Worm (Caenorhabditis elegans) whole organism, mixed stage, embryonic: ENCODE results near the gene gst-17.

Experiments used
- M03D4.4 ChIP-seq: sonication (generic microtip); optimal IDR thresholded peaks from 2 replicates; lab custom pipeline; 2017; ENCODE audit warnings: mild to moderate bottlenecking, missing genetic modification characterization, missing compliant biosample characterization
- bed-3 ChIP-seq: fragments of 200-800 bp; sonication (Bioruptor generic); optimal IDR thresholded peaks from 3 replicates; lab custom pipeline; 2018; ENCODE audit warnings: mild to moderate bottlenecking, missing genetic modification characterization, moderate library complexity, missing compliant biosample characterization
- blmp-1 ChIP-seq: fragments of 150-350 bp; optimal IDR thresholded peaks from 2 replicates; lab custom pipeline; 2014; ENCODE audit warnings: missing biosample characterization, missing genetic modification characterization
- ceh-39 ChIP-seq: fragments of 150-350 bp; optimal IDR thresholded peaks from 2 replicates; lab custom pipeline; 2014; ENCODE audit warnings: missing biosample characterization, missing genetic modification characterization
- ceh-43 ChIP-seq: fragments of 200-800 bp; sonication (Bioruptor generic); optimal IDR thresholded peaks from 2 replicates; lab custom pipeline; 2018; ENCODE audit warnings: mild to moderate bottlenecking, missing genetic modification characterization, moderate library complexity, missing compliant biosample characterization
- ceh-83 ChIP-seq: fragments of 200-800 bp; sonication (Bioruptor generic); optimal IDR thresholded peaks from 2 replicates; lab custom pipeline; 2018; ENCODE audit warnings: mild to moderate bottlenecking, missing genetic modification characterization, missing compliant biosample characterization
- ces-1 ChIP-seq: fragments of 150-350 bp; optimal IDR thresholded peaks from 2 replicates; lab custom pipeline; 2014; ENCODE audit warnings: missing biosample characterization, missing genetic modification reagents, missing genetic modification characterization
- cnd-1 ChIP-seq: fragments of 200-800 bp; sonication (Bioruptor generic); optimal IDR thresholded peaks from 2 replicates; lab custom pipeline; 2018; ENCODE audit warnings: mild to moderate bottlenecking, missing genetic modification characterization, missing compliant biosample characterization
- drap-1 ChIP-seq: fragments of 200-800 bp; sonication (Bioruptor generic); optimal IDR thresholded peaks from 3 replicates; lab custom pipeline; 2018; ENCODE audit warnings: mild to moderate bottlenecking, missing genetic modification characterization, missing compliant biosample characterization
- elt-1 ChIP-seq: sonication (generic microtip); optimal IDR thresholded peaks from 2 replicates; lab custom pipeline; 2017; ENCODE audit warnings: missing genetic modification characterization, mild to moderate bottlenecking, missing compliant biosample characterization, antibody characterized with exemption, moderate library complexity, borderline replicate concordance; ENCODE audit not compliant: insufficient read depth
- elt-3 ChIP-seq: fragments of 150-350 bp; optimal IDR thresholded peaks from 2 replicates; lab custom pipeline; 2014; ENCODE audit warnings: missing biosample characterization, missing genetic modification characterization
- flh-1 ChIP-seq: fragments of 200-800 bp; sonication (Bioruptor generic); optimal IDR thresholded peaks from 2 replicates; lab custom pipeline; 2018; ENCODE audit warnings: mild to moderate bottlenecking, missing genetic modification characterization, moderate library complexity, missing compliant biosample characterization
- ham-2 ChIP-seq: fragments of 200-800 bp; sonication (Bioruptor generic); optimal IDR thresholded peaks from 2 replicates; lab custom pipeline; 2018; ENCODE audit warnings: mild to moderate bottlenecking, missing genetic modification characterization, missing compliant biosample characterization
- hlh-1 ChIP-seq: fragments of 150-350 bp; optimal IDR thresholded peaks from 2 replicates; lab custom pipeline; 2014; ENCODE audit warnings: missing biosample characterization, missing genetic modification reagents, missing genetic modification characterization
- lin-13 ChIP-seq: fragments of 150-350 bp; optimal IDR thresholded peaks from 2 replicates; lab custom pipeline; 2014; ENCODE audit warnings: missing biosample characterization, missing genetic modification characterization
- lin-32 ChIP-seq: fragments of 200-800 bp; sonication (Bioruptor generic); optimal IDR thresholded peaks from 2 replicates; lab custom pipeline; 2018; ENCODE audit warnings: mild to moderate bottlenecking, missing genetic modification characterization, missing compliant biosample characterization
- mab-5 ChIP-seq: fragments of 150-350 bp; optimal IDR thresholded peaks from 2 replicates; lab custom pipeline; 2014; ENCODE audit warnings: missing biosample characterization, missing genetic modification characterization
- mep-1 ChIP-seq: fragments of 150-350 bp; optimal IDR thresholded peaks from 2 replicates; lab custom pipeline; 2017; ENCODE audit warnings: missing biosample characterization, missing genetic modification reagents, missing genetic modification characterization, inconsistent platforms
- mls-2 ChIP-seq: sonication (generic microtip); optimal IDR thresholded peaks from 2 replicates; lab custom pipeline; 2016; ENCODE audit warnings: mild to moderate bottlenecking, missing genetic modification characterization, moderate library complexity, missing compliant biosample characterization
- nhr-12 ChIP-seq: fragments of 150-350 bp; optimal IDR thresholded peaks from 2 replicates; lab custom pipeline; 2014; ENCODE audit warnings: missing biosample characterization, missing genetic modification characterization
- nhr-2 ChIP-seq: fragments of 150-350 bp; optimal IDR thresholded peaks from 2 replicates; lab custom pipeline; 2014; ENCODE audit warnings: missing biosample characterization, missing genetic modification characterization
- nhr-237 ChIP-seq: fragments of 150-350 bp; optimal IDR thresholded peaks from 2 replicates; lab custom pipeline; 2014; ENCODE audit warnings: missing biosample characterization, missing genetic modification characterization
- nhr-28 ChIP-seq: fragments of 150-350 bp; optimal IDR thresholded peaks from 2 replicates; lab custom pipeline; 2014; ENCODE audit warnings: missing biosample characterization, missing genetic modification characterization
- nhr-76 ChIP-seq: sonication (generic microtip); optimal IDR thresholded peaks from 2 replicates; lab custom pipeline; 2017; ENCODE audit warnings: missing biosample characterization, missing genetic modification characterization
- pha-4 ChIP-seq: fragments of 150-350 bp; optimal IDR thresholded peaks from 2 replicates; lab custom pipeline; 2018; ENCODE audit warnings: missing biosample characterization, missing genetic modification reagents, missing genetic modification characterization
- sem-2 ChIP-seq: fragments of 200-800 bp; sonication (Bioruptor generic); optimal IDR thresholded peaks from 2 replicates; lab custom pipeline; 2018; ENCODE audit warnings: mild to moderate bottlenecking, missing genetic modification characterization, missing compliant biosample characterization
- snpc-4 ChIP-seq: fragments of 150-350 bp; optimal IDR thresholded peaks from 2 replicates; lab custom pipeline; 2014; ENCODE audit warnings: missing biosample characterization, missing genetic modification characterization
- sptf-1 ChIP-seq: sonication (generic microtip); optimal IDR thresholded peaks from 2 replicates; lab custom pipeline; 2017; ENCODE audit warnings: mild to moderate bottlenecking, missing genetic modification characterization, moderate library complexity, missing compliant biosample characterization
- tbx-8 ChIP-seq: fragments of 200-800 bp; sonication (Bioruptor generic); optimal IDR thresholded peaks from 2 replicates; lab custom pipeline; 2018; ENCODE audit warnings: mild to moderate bottlenecking, missing genetic modification characterization, moderate library complexity, missing compliant biosample characterization
- unc-39 ChIP-seq: fragments of 150-350 bp; optimal IDR thresholded peaks from 2 replicates; lab custom pipeline; 2014; ENCODE audit warnings: missing biosample characterization, missing genetic modification characterization
- ztf-11 ChIP-seq: fragments of 150-350 bp; optimal IDR thresholded peaks from 2 replicates; lab custom pipeline; 2014; ENCODE audit warnings: missing biosample characterization, missing genetic modification characterization

Gene gst-17

DNA sequence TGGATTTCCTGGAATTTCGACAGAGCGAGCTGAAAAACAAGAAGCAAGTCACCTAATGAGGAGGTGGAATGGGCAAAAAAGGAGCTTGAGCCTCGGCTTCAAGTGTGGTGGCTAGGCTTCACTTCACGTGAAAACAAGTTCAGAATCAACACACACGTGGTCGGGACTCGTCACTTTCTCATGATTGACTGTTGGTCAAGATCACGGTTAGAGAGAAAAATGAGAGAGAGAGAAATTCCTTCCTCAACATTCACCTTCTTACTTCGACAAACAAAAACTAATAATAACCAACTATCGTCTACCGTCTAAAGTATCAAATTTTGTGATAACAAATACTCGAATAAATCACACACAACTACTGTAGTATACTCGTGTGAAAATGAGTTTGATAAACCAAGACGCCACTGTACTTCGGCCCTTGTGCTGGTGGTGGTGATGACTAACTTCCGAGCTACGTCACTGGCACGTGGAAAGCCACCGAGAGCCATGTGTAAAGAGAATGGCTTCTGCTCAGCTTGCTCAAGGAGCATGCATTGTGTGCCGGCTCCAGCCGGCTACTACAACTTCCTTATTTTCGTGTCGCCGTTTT is 43.1 kb upstream of the gst-17 start:
- no peak for TF ChIP-seq nhr-12 (tag; lab: Kevin White, UChicago)

DNA sequence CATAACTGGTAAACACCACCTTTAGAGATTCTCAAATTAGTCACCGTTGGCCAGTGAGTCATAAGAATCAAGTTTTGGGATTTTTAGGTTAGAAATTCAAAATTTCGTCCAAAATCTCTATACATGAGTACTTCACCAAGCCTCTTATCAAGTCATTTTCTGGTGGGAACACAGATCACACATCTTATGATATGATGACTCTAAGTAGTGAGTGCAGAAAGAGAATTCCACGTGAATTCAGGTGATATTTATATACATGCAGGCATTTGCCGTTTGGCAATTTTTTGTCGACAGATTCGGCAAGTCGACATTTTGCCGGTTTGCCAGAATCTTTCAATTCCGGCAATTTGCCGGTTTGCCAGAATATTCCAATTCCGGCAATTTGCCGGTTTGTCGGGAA is 41.5 kb upstream of the gst-17 start:
- no peak for TF ChIP-seq elt-1
- TF ChIP-seq nhr-28 (tag; lab: Kevin White, UChicago): no peak
- TF ChIP-seq bed-3 (GFP tag; lab: Kevin White, UChicago): no peak
- no peak for TF ChIP-seq ceh-83
- no peak for TF ChIP-seq nhr-2 (tag; lab: Kevin White, UChicago)
- TF ChIP-seq snpc-4 (tag; lab: Kevin White, UChicago): no peak
- no peak for TF ChIP-seq drap-1 (GFP tag; lab: Kevin White, UChicago)
- TF ChIP-seq mep-1: no peak
- TF ChIP-seq sptf-1 (tag; lab: Kevin White, UChicago): no peak
- TF ChIP-seq flh-1 (GFP tag; lab: Kevin White, UChicago): no peak

DNA sequence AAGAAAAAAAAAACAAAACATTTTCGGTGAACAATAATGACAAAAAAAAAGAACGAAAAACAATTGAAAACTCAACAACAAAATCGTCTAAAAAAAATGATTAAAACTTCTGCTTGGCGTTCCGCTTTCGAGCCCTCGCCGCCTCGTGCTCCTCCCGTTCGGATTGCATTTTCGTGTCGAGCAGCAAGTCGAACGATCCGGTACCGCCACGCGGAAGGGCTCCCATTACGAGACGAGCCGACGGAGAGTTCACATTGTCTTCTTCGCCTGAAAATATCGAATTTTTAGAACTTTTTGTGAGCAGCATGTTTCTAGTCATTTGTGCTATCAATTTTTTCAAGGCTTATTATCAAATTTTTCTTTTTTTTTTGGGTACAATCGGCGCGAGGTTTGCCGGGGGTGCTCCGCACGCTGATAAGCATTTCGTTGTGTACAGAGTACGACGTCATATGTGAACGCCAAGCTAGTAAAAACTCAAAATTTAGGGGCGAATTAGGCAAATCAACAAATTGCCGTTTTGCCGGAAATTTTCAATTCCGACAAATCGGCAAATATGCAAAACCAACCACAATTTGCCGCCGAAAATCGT is 40.2 kb upstream of the gst-17 start:
- no peak for TF ChIP-seq lin-32 (GFP tag; lab: Kevin White, UChicago)
- no peak for TF ChIP-seq mab-5 (tag; lab: Kevin White, UChicago)

DNA sequence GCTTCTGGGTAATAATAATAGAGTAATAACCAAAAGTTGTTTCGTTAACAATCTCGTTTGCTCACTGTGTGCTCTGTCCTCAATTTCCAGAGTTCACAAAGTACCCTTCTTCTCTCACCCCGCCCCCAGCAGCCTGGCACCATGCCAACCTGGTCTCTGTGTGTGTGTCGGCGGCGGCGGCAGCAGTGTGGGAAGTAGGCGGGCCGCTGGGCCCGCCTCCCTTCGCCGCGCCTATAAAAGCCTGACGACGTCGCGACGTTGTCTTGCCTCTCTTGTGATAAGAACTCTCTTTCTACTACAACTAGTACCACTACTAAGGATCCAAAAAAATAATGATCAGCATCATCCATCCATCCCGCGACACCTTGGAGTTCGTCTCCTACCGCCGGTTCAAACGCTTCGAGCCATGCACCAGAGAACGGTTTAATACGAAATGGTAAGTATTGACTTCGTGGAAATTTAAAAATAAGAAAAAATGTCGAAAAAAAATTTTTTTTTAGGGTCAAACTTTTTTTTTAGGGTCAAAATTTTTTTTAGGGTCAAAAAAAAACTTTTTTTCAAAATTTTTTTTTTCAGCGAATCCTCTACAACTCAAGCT is 38.4 kb upstream of the gst-17 start, which contains the start of gene C31C9.7:
C31C9.7 (plus strand) TSS at position 261 of the 598 bp plus-strand sequence.
- TF ChIP-seq ces-1 (GFP tag; lab: Kevin White, UChicago) (no peak), ham-2 (GFP tag; lab: Kevin White, UChicago) (no peak), drap-1 (GFP tag; lab: Kevin White, UChicago) (no peak), M03D4.4 (tag; lab: Kevin White, UChicago) (no peak), sem-2 (GFP tag; lab: Kevin White, UChicago) (no peak), cnd-1 (tag; lab: Kevin White, UChicago) (no peak), blmp-1 (no peak), unc-39 (tag; lab: Kevin White, UChicago) (no peak), pha-4 (tag; lab: Kevin White, UChicago) (no peak), ztf-11 (tag; lab: Kevin White, UChicago) (no peak), flh-1 (GFP tag; lab: Kevin White, UChicago) (no peak), nhr-2 (tag; lab: Kevin White, UChicago) (no peak), ceh-43 (GFP tag; lab: Kevin White, UChicago) (no peak), lin-13 (tag; lab: Kevin White, UChicago) (no peak), mls-2 (tag; lab: Kevin White, UChicago) (no peak), nhr-237 (tag; lab: Kevin White, UChicago) (no peak)

DNA sequence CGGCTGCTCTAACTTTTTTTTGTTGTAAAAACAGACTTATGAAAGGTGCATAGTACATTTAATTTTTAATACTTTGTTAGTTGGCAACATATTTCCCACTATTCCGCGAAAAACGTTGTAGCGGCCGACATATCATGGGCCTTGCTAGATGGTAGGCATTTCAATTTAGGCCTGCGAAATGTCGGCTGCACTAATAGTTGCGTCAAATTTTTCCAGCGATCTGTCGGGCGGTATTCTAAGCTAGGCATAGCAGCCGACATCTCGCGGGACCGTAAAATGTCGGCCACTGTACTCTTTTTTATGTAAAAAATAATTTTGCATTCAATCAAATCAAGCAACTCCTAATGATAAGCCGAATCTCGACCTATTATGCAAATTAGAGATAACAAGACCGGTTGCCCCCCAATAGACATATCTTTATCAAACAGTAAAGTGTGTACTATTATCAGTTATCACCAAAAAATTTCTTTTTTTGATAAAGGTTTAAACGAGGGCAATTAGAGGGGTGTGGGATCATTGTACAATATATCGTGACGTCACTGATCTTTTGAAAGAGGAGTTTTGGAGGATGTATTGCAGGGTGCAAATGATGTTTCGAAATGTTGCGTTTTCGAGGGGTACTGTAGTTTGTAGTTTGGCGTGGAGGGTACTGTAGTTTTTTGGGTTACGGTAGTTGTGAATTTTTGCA is 34.5 kb upstream of the gst-17 start:
- TF ChIP-seq snpc-4 (tag; lab: Kevin White, UChicago) (no peak), elt-3 (tag; lab: Kevin White, UChicago) (peak; percentile 47), nhr-76 (tag; lab: Kevin White, UChicago) (no peak), ztf-11 (tag; lab: Kevin White, UChicago) (no peak)
- TF ChIP-seq, all 35 proteins: peak for 1

DNA sequence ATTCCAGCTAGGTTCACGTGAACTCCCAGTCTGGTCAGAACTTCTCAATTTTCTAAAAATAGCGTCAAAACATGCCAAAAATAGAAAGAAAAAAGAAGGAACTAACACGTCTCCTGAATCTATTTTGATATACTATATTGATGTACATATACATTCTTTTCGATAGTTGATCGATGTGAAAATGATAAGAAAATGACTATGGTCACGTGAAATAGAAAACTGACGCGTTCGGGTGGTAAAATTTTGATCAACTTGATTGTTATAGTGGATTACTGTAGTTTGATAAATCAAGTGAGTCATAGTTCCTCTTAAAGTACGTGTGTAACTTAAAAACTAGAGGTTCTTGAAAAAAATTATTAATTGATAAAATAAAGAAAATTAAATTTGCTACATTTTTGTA is 33.8 kb upstream of the gst-17 start:
- no peak for TF ChIP-seq ces-1 (GFP tag; lab: Kevin White, UChicago)
- TF ChIP-seq ceh-39 (tag; lab: Kevin White, UChicago): no peak
- no peak for TF ChIP-seq tbx-8 (GFP tag; lab: Kevin White, UChicago)
- TF ChIP-seq blmp-1: no peak
- no peak for TF ChIP-seq mep-1
- no peak for TF ChIP-seq nhr-12 (tag; lab: Kevin White, UChicago)
- no peak for TF ChIP-seq hlh-1 (tag; lab: Kevin White, UChicago)
- TF ChIP-seq elt-1: no peak
- TF ChIP-seq ztf-11 (tag; lab: Kevin White, UChicago): no peak
